Fruit fly (Drosophila melanogaster) whole organism, prepupa: ENCODE measurements around the gene Hakai.

ENCODE experiments used
- Blimp-1 ChIP-seq: fragments of 200-800 bp; sonication (Bioruptor generic); optimal IDR thresholded peaks from 3 replicates; lab custom pipeline; 2017; ENCODE audit warnings: missing biosample characterization, missing genetic modification characterization, mild to moderate bottlenecking, moderate library complexity, missing genetic modification reagents
- CG10631 ChIP-seq: fragments of 200-800 bp; sonication (Bioruptor generic); optimal IDR thresholded peaks from 2 replicates; lab custom pipeline; 2016; ENCODE audit warnings: missing biosample characterization, missing genetic modification characterization
- CG10669 ChIP-seq: fragments of 200-800 bp; sonication (Bioruptor generic); optimal IDR thresholded peaks from 3 replicates; lab custom pipeline; 2018; ENCODE audit warnings: missing biosample characterization, mild to moderate bottlenecking, missing genetic modification characterization, moderate library complexity
- CG11762 ChIP-seq: fragments of 200-800 bp; sonication (Bioruptor generic); optimal IDR thresholded peaks from 3 replicates; lab custom pipeline; 2016; ENCODE audit warnings: missing biosample characterization, missing genetic modification characterization; ENCODE audit not compliant: insufficient read depth
- CG11902 ChIP-seq: fragments of 200-800 bp; sonication (Bioruptor generic); optimal IDR thresholded peaks from 3 replicates; lab custom pipeline; 2016; ENCODE audit warnings: missing biosample characterization, missing genetic modification characterization
- CG15336 ChIP-seq: fragments of 200-800 bp; sonication (Bioruptor generic); IDR thresholded peaks from 2 replicates; pipeline ENCODE4 v1.3.6; 2022; ENCODE audit warnings: missing biosample characterization, missing genetic modification characterization
- CG1621 ChIP-seq: fragments of 200-800 bp; sonication (Bioruptor generic); optimal IDR thresholded peaks from 3 replicates; lab custom pipeline; 2018; ENCODE audit warnings: missing biosample characterization, mild to moderate bottlenecking, missing genetic modification characterization
- CG16779 ChIP-seq: fragments of 200-800 bp; sonication (Bioruptor generic); optimal IDR thresholded peaks from 3 replicates; lab custom pipeline; 2017; ENCODE audit warnings: missing biosample characterization, mild to moderate bottlenecking, missing genetic modification characterization
- CG3032 ChIP-seq: fragments of 200-800 bp; optimal IDR thresholded peaks from 2 replicates; lab custom pipeline; 2019; ENCODE audit warnings: missing biosample characterization, mild to moderate bottlenecking, missing genetic modification characterization, moderate library complexity
- CG31627 ChIP-seq: fragments of 200-800 bp; sonication (Bioruptor generic); optimal IDR thresholded peaks from 3 replicates; lab custom pipeline; 2016; ENCODE audit warnings: missing biosample characterization, missing genetic modification characterization
- CG32006 ChIP-seq: fragments of 200-800 bp; sonication (Bioruptor generic); optimal IDR thresholded peaks from 3 replicates; lab custom pipeline; 2017; ENCODE audit warnings: missing biosample characterization, mild to moderate bottlenecking, missing genetic modification characterization
- CG34406 ChIP-seq: fragments of 200-800 bp; sonication (Bioruptor generic); optimal IDR thresholded peaks from 3 replicates; lab custom pipeline; 2016; ENCODE audit warnings: missing biosample characterization, missing genetic modification characterization
- CG3919 ChIP-seq: fragments of 200-800 bp; sonication (Bioruptor generic); optimal IDR thresholded peaks from 3 replicates; lab custom pipeline; 2016; ENCODE audit warnings: missing biosample characterization, missing genetic modification characterization
- CG4318 ChIP-seq: fragments of 200-800 bp; sonication (Bioruptor generic); optimal IDR thresholded peaks from 3 replicates; lab custom pipeline; 2017; ENCODE audit warnings: missing biosample characterization, mild to moderate bottlenecking, missing genetic modification characterization
- CG6163 ChIP-seq: fragments of 200-800 bp; sonication (Bioruptor generic); IDR thresholded peaks from 3 replicates; pipeline ENCODE4 v1.3.6; 2022; ENCODE audit warnings: missing biosample characterization, missing genetic modification characterization
- CG6808 ChIP-seq: fragments of 200-800 bp; sonication (Bioruptor generic); optimal IDR thresholded peaks from 3 replicates; lab custom pipeline; 2017; ENCODE audit warnings: missing biosample characterization, missing genetic modification characterization, mild to moderate bottlenecking, moderate library complexity, missing genetic modification reagents
- CG6854 ChIP-seq: fragments of 200-800 bp; sonication (Bioruptor generic); optimal IDR thresholded peaks from 2 replicates; lab custom pipeline; 2017; ENCODE audit warnings: missing biosample characterization, mild to moderate bottlenecking, missing genetic modification characterization
- CG7368 ChIP-seq: fragments of 200-800 bp; sonication (Bioruptor generic); optimal IDR thresholded peaks from 3 replicates; lab custom pipeline; 2016; ENCODE audit warnings: missing biosample characterization, missing genetic modification characterization
- CG8119 ChIP-seq: fragments of 200-800 bp; sonication (Bioruptor generic); IDR thresholded peaks from 3 replicates; pipeline ENCODE4 v1.3.6; 2022; ENCODE audit warnings: missing biosample characterization, missing genetic modification characterization
- CG8632 ChIP-seq: fragments of 200-800 bp; sonication (Bioruptor generic); optimal IDR thresholded peaks from 3 replicates; lab custom pipeline; 2016; ENCODE audit warnings: missing biosample characterization, missing genetic modification characterization
- CG9139 ChIP-seq: fragments of 200-800 bp; sonication (Bioruptor generic); optimal IDR thresholded peaks from 3 replicates; lab custom pipeline; 2017; ENCODE audit warnings: missing biosample characterization, mild to moderate bottlenecking, missing genetic modification characterization
- Eip75B ChIP-seq: fragments of 200-800 bp; sonication (Bioruptor generic); optimal IDR thresholded peaks from 3 replicates; lab custom pipeline; 2016; ENCODE audit warnings: missing biosample characterization, missing genetic modification characterization
- Eip93F ChIP-seq: fragments of 200-800 bp; sonication (Bioruptor generic); optimal IDR thresholded peaks from 2 replicates; lab custom pipeline; 2016; ENCODE audit warnings: missing biosample characterization, mild to moderate bottlenecking, missing genetic modification characterization
- Ets21C ChIP-seq: fragments of 200-800 bp; sonication (Bioruptor generic); optimal IDR thresholded peaks from 3 replicates; lab custom pipeline; 2016; ENCODE audit warnings: missing biosample characterization, missing genetic modification characterization
- Ets96B ChIP-seq: fragments of 200-800 bp; optimal IDR thresholded peaks from 2 replicates; lab custom pipeline; 2019; ENCODE audit warnings: missing biosample characterization, mild to moderate bottlenecking, missing genetic modification characterization, moderate library complexity
- Hr38 ChIP-seq: sonication (Bioruptor generic); optimal IDR thresholded peaks from 2 replicates; lab custom pipeline; 2016; ENCODE audit warnings: missing biosample characterization, missing genetic modification characterization
- Hr39 ChIP-seq: fragments of 200-800 bp; sonication (Bioruptor generic); optimal IDR thresholded peaks from 2 replicates; lab custom pipeline; 2016; ENCODE audit warnings: missing biosample characterization, missing genetic modification characterization
- Lpt ChIP-seq: fragments of 200-800 bp; sonication (Bioruptor generic); optimal IDR thresholded peaks from 3 replicates; lab custom pipeline; 2016; ENCODE audit warnings: missing biosample characterization, missing genetic modification characterization
- Met ChIP-seq: fragments of 200-800 bp; sonication (Bioruptor generic); optimal IDR thresholded peaks from 3 replicates; lab custom pipeline; 2016; ENCODE audit warnings: missing biosample characterization, missing genetic modification characterization
- Smox ChIP-seq: fragments of 200-800 bp; sonication (Bioruptor generic); optimal IDR thresholded peaks from 3 replicates; lab custom pipeline; 2016; ENCODE audit warnings: missing biosample characterization, missing genetic modification characterization
- Sox102F ChIP-seq: fragments of 200-800 bp; sonication (Bioruptor generic); optimal IDR thresholded peaks from 2 replicates; lab custom pipeline; 2016; ENCODE audit warnings: missing biosample characterization, mild to moderate bottlenecking, missing genetic modification characterization
- acj6 ChIP-seq: fragments of 200-800 bp; sonication (Bioruptor generic); optimal IDR thresholded peaks from 3 replicates; lab custom pipeline; 2016; ENCODE audit warnings: missing biosample characterization, missing genetic modification characterization
- dsx ChIP-seq: fragments of 200-800 bp; optimal IDR thresholded peaks from 3 replicates; lab custom pipeline; 2019; ENCODE audit warnings: missing biosample characterization, mild to moderate bottlenecking, missing genetic modification characterization, moderate library complexity; ENCODE audit not compliant: poor library complexity, severe bottlenecking
- eg ChIP-seq: fragments of 200-800 bp; sonication (Bioruptor generic); IDR thresholded peaks from 3 replicates; pipeline ENCODE4 v1.3.6; 2022; ENCODE audit warnings: missing biosample characterization, missing genetic modification characterization
- esn ChIP-seq: fragments of 200-800 bp; sonication (Bioruptor generic); optimal IDR thresholded peaks from 2 replicates; lab custom pipeline; 2016; ENCODE audit warnings: missing biosample characterization, mild to moderate bottlenecking, missing genetic modification characterization, moderate library complexity
- fd59A ChIP-seq: fragments of 200-800 bp; sonication (Bioruptor generic); optimal IDR thresholded peaks from 2 replicates; lab custom pipeline; 2017; ENCODE audit warnings: missing biosample characterization, mild to moderate bottlenecking, missing genetic modification characterization, missing genetic modification reagents
- fd85E ChIP-seq: fragments of 200-800 bp; sonication (Bioruptor generic); optimal IDR thresholded peaks from 3 replicates; lab custom pipeline; 2016; ENCODE audit warnings: missing biosample characterization, missing genetic modification characterization
- lz ChIP-seq: fragments of 200-800 bp; sonication (Bioruptor generic); optimal IDR thresholded peaks from 3 replicates; lab custom pipeline; 2016; ENCODE audit warnings: missing biosample characterization, missing genetic modification characterization
- pdm3 ChIP-seq: fragments of 200-800 bp; sonication (Bioruptor generic); optimal IDR thresholded peaks from 3 replicates; lab custom pipeline; 2016; ENCODE audit warnings: missing biosample characterization, missing genetic modification characterization
- salr ChIP-seq, 2 experiments: fragments of 200-800 bp; sonication (Bioruptor generic); optimal IDR thresholded peaks; 3 replicates each; lab custom pipeline; 2016 to 2018; ENCODE audit warnings: missing biosample characterization in 2 of 2, missing genetic modification characterization in 2 of 2, mild to moderate bottlenecking in 1 of 2
- spab ChIP-seq: fragments of 200-800 bp; sonication (Bioruptor generic); optimal IDR thresholded peaks from 2 replicates; lab custom pipeline; 2017; ENCODE audit warnings: missing biosample characterization, mild to moderate bottlenecking, missing genetic modification characterization, missing genetic modification reagents
- ss ChIP-seq, 2 experiments: fragments of 200-800 bp; sonication (Bioruptor generic); optimal IDR thresholded peaks; 2 replicates in 1 of 2; 3 replicates in 1 of 2; lab custom pipeline; 2017 to 2018; ENCODE audit warnings: mild to moderate bottlenecking in 2 of 2, missing biosample characterization in 2 of 2, missing genetic modification characterization in 2 of 2, moderate library complexity in 1 of 2
- svp ChIP-seq: fragments of 200-800 bp; sonication (Bioruptor generic); peaks from one replicate; lab custom pipeline; 2016; ENCODE audit warnings: missing biosample characterization, missing genetic modification characterization
- topi ChIP-seq: fragments of 200-800 bp; sonication (Bioruptor generic); optimal IDR thresholded peaks from 3 replicates; lab custom pipeline; 2016; ENCODE audit warnings: missing biosample characterization, missing genetic modification characterization
- vri ChIP-seq: fragments of 200-800 bp; sonication (Bioruptor generic); optimal IDR thresholded peaks from 3 replicates; lab custom pipeline; 2016; ENCODE audit warnings: missing biosample characterization, mild to moderate bottlenecking, missing genetic modification characterization

Hakai gene

DNA sequence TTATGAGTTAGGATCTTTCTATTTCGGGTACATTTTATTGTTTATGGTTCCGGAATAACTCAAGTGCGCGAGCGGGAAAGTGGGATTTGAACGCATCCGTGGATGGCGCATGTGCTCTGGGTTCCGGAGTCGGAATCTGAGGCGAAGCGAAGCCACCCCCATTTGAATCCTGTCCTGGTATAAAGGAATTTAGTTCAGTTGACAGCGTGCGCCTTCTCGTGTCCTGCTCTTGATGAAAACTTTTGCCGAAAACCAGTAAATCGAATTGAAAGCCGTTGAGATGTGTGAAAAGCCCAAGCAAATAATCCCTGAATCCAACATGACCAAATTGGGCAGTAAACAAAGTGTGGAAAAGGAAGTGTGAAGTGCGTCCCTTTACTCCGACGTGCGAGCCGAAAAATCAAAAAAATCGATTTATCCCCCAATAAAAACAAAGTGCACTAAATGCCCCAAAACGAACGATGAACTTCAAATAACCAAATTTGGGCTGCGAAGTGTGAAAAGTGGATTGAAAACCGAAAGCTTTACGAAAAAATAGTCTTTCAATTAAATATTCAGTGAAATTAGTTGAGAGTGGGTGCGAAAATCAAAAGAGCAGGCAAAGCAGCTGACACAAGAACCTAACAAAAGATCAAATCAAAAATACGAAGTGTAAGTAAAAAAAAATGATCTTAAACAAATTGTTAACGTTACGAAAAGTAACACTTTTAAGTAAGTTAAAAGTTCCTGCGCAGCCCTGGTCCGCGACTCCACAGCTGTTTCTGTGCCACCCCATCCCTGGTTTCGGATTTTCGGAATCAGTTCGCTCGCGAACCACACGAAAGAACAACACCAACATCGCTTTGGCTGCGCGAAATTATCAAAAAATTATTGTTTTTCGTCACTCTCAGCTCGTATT lies 4.4 kb upstream of the Hakai start, which contains the start of gene Lar (continued):
- no peak for TF ChIP-seq svp (GFP tag; lab: Kevin White, UChicago)
- peak; percentile 45 for TF ChIP-seq topi
- no peak for TF ChIP-seq CG1621
- no peak for TF ChIP-seq CG6808 (GFP tag; lab: Kevin White, UChicago)
- no peak for TF ChIP-seq CG9139 (GFP tag; lab: Kevin White, UChicago)
- peak; percentile 5 for TF ChIP-seq CG11762 (GFP tag; lab: Kevin White, UChicago)
- no peak for TF ChIP-seq fd85E (GFP tag; lab: Kevin White, UChicago)
- peak; percentile 71 for TF ChIP-seq Hr39 (GFP tag; lab: Kevin White, UChicago)
- TF ChIP-seq Met (GFP tag; lab: Kevin White, UChicago) = peak; percentile 55
- peak; percentile 55 for TF ChIP-seq pdm3 (GFP tag; lab: Kevin White, UChicago)
- TF ChIP-seq CG11902 (GFP tag; lab: Kevin White, UChicago) = peak; percentile 21
- peak; percentile 26 for TF ChIP-seq Smox (GFP tag; lab: Kevin White, UChicago)
- no peak for TF ChIP-seq spab (GFP tag; lab: Kevin White, UChicago)
- no peak; the same call in 2 of the 3 replicates for TF ChIP-seq CG6163 (GFP tag; lab: Robert Waterston, UW)
- TF ChIP-seq Ets96B (tag; lab: Kevin White, UChicago) = peak; percentile 31
- TF ChIP-seq CG8119 (GFP tag; lab: Robert Waterston, UW) = peak; percentile 33; the same call in 1 of the 3 replicates
- TF ChIP-seq CG34406 (GFP tag; lab: Kevin White, UChicago) = peak; percentile 3
- TF ChIP-seq Sox102F (GFP tag; lab: Kevin White, UChicago) = no peak
- TF ChIP-seq CG10669 = peak; percentile 22
- no peak for TF ChIP-seq salr (GFP tag; optimal IDR thresholded peaks at IDR 0.05; lab: Kevin White, UChicago)
- TF ChIP-seq CG6854 = no peak
- peak; percentile 45 for TF ChIP-seq Lpt (GFP tag; lab: Kevin White, UChicago)
- peak; percentile 63 for TF ChIP-seq lz
- TF ChIP-seq CG31627 (GFP tag; lab: Kevin White, UChicago) = peak; percentile 67
- TF ChIP-seq CG10631 (GFP tag; lab: Kevin White, UChicago) = peak; percentile 45

dm6 chr2L:19583926-19584392 lies 1.7 kb upstream of the Hakai start, which contains the start of the genes PCNA2 and CG10366:
TSS of gene PCNA2 (minus strand) at chr2L:19583990.
TSS of gene CG10366 (plus strand) at chr2L:19584235.
- TF ChIP-seq Eip75B = peak; percentile 50
- no peak for TF ChIP-seq CG8119 (GFP tag; lab: Robert Waterston, UW)
- TF ChIP-seq Blimp-1 = no peak
- TF ChIP-seq CG3032 (tag; lab: Kevin White, UChicago) = peak; percentile 64
- TF ChIP-seq CG7368 = peak; percentile 47
- TF ChIP-seq esn (GFP tag; lab: Kevin White, UChicago) = peak; percentile 74
- TF ChIP-seq CG10631 (GFP tag; lab: Kevin White, UChicago) = peak; percentile 55
- no peak for TF ChIP-seq Eip93F (GFP tag; lab: Kevin White, UChicago)
- TF ChIP-seq Met (GFP tag; lab: Kevin White, UChicago) = peak; percentile 56
- TF ChIP-seq CG8632 (GFP tag; lab: Kevin White, UChicago) = no peak
- TF ChIP-seq CG16779 = no peak
- peak; percentile 79 for TF ChIP-seq acj6
- no peak for TF ChIP-seq CG6854
- no peak for TF ChIP-seq spab (GFP tag; lab: Kevin White, UChicago)
- TF ChIP-seq fd59A (GFP tag; lab: Kevin White, UChicago) = no peak
- peak; percentile 13 for TF ChIP-seq CG10669
- TF ChIP-seq pdm3 (GFP tag; lab: Kevin White, UChicago) = peak; percentile 69
- no peak for TF ChIP-seq CG4318 (GFP tag; lab: Kevin White, UChicago)
- TF ChIP-seq dsx (GFP tag; lab: Kevin White, UChicago) = no peak
- TF ChIP-seq CG11902 (GFP tag; lab: Kevin White, UChicago) = peak; percentile 40
- TF ChIP-seq Sox102F (GFP tag; lab: Kevin White, UChicago) = no peak
- TF ChIP-seq Hr38 (GFP tag; lab: Kevin White, UChicago) = no peak
- peak; percentile 42 for TF ChIP-seq Ets21C
- TF ChIP-seq CG6163 (GFP tag; lab: Robert Waterston, UW) = no peak
- TF ChIP-seq CG32006 = peak; percentile 38
- peak; percentile 23 for TF ChIP-seq CG11762 (GFP tag; lab: Kevin White, UChicago)
- TF ChIP-seq CG3919 = peak; percentile 66
- peak in 1 of 2 experiments; percentile 26 for TF ChIP-seq salr (GFP tag; optimal IDR thresholded peaks at IDR 0.05; lab: Kevin White, UChicago)
- TF ChIP-seq eg (GFP tag; lab: Robert Waterston, UW) = no peak; the same call in 2 of the 3 replicates
- peak; percentile 46 for TF ChIP-seq CG34406 (GFP tag; lab: Kevin White, UChicago)
- TF ChIP-seq ss (GFP tag; optimal IDR thresholded peaks at IDR 0.05; lab: Kevin White, UChicago) = peak in 1 of 2 experiments; percentile 27
- TF ChIP-seq CG15336 (GFP tag; lab: Robert Waterston, UW) = no peak
- TF ChIP-seq Lpt (GFP tag; lab: Kevin White, UChicago) = peak; percentile 14
- TF ChIP-seq vri (GFP tag; lab: Kevin White, UChicago) = no peak
